Fruit fly (Drosophila melanogaster): ENCODE data around the gene CG9525.

The CG9525 gene

dm6 chr2L:8974506-8974905 is 12.4 kb upstream of the CG9525 start:
- TF ChIP-seq CG6689 (GFP tag; IDR thresholded peaks at IDR 0.05) = no peak
- TF ChIP-seq luna (GFP tag; optimal IDR thresholded peaks at IDR 0.05) = no peak
- no peak for TF ChIP-seq CG4707 (GFP tag; optimal IDR thresholded peaks at IDR 0.05)
- TF ChIP-seq ash1 (GFP tag; optimal IDR thresholded peaks at IDR 0.05) = no peak
- TF ChIP-seq knrl (GFP tag; IDR thresholded peaks at IDR 0.05; ENCODE audit: partially characterized antibody) = no peak
- TF ChIP-seq CG9932 (GFP tag; IDR thresholded peaks at IDR 0.05) = no peak
- no peak for TF ChIP-seq CG1233 (GFP tag; optimal IDR thresholded peaks at IDR 0.05)
- no peak for TF ChIP-seq CG14050 (GFP tag; IDR thresholded peaks at IDR 0.05)
- TF ChIP-seq CG11398 (GFP tag; optimal IDR thresholded peaks at IDR 0.05) = no peak
- no peak for TF ChIP-seq CG15514 (GFP tag; optimal IDR thresholded peaks at IDR 0.05)
- no peak for TF ChIP-seq CG10565 (GFP tag; optimal IDR thresholded peaks at IDR 0.05)
- no peak for TF ChIP-seq CG12219 (GFP tag; optimal IDR thresholded peaks at IDR 0.05)
- no peak for TF ChIP-seq gfzf (GFP tag; optimal IDR thresholded peaks at IDR 0.05)
- TF ChIP-seq zen (tag; optimal IDR thresholded peaks at IDR 0.05) = no peak
- TF ChIP-seq sug (tag; optimal IDR thresholded peaks at IDR 0.05) = peak; percentile 2
- peak; percentile 93 for TF ChIP-seq CG2199 (GFP tag; IDR thresholded peaks at IDR 0.05)
- peak; percentile 5 for TF ChIP-seq CG15601 (tag; optimal IDR thresholded peaks at IDR 0.05)
- TF ChIP-seq HLH4C (GFP tag; IDR thresholded peaks at IDR 0.05; ENCODE audit: partially characterized antibody) = no peak

- TF ChIP-seq CG8290 (GFP tag; optimal IDR thresholded peaks at IDR 0.05) (peak; percentile 70), CG8290 (tag; optimal IDR thresholded peaks at IDR 0.05) (peak in 1 of 2 experiments; percentile 38), her (GFP tag; optimal IDR thresholded peaks at IDR 0.05) (no peak), pb (GFP tag; optimal IDR thresholded peaks at IDR 0.05) (no peak), Deaf1 (tag; optimal IDR thresholded peaks at IDR 0.05) (no peak), CG10274 (GFP tag; optimal IDR thresholded peaks at IDR 0.05) (no peak), CG17612 (GFP tag; IDR thresholded peaks at IDR 0.05) (peak; percentile 100), CG1529 (GFP tag; optimal IDR thresholded peaks at IDR 0.05) (no peak), CG18764 (GFP tag; optimal IDR thresholded peaks at IDR 0.05) (no peak), vvl (GFP tag; IDR thresholded peaks at IDR 0.05) (no peak)
These were observed 10.8 kb upstream of the CG9525 start for dm6 chr2L:8972905-8973304.

- peak; percentile 45 for TF ChIP-seq Deaf1 (tag; optimal IDR thresholded peaks at IDR 0.05)
- no peak for TF ChIP-seq CG2678 (tag; optimal IDR thresholded peaks at IDR 0.05)
These were observed 5.1 kb upstream of the CG9525 start, which contains the start of gene CG18088 for dm6 chr2L:8967235-8967634. CG18088 (plus strand) TSS chr2L:8967535.

- TF ChIP-seq pb (GFP tag; optimal IDR thresholded peaks at IDR 0.05) (no peak), CG2712 (tag; optimal IDR thresholded peaks at IDR 0.05) (no peak), Lhr (GFP tag; optimal IDR thresholded peaks at IDR 0.05) (no peak), CG2120 (GFP tag; optimal IDR thresholded peaks at IDR 0.05) (no peak), CG12236 (GFP tag; optimal IDR thresholded peaks at IDR 0.05) (no peak), NC2α (GFP tag; optimal IDR thresholded peaks at IDR 0.05) (no peak), CG1792 (GFP tag; optimal IDR thresholded peaks at IDR 0.05) (no peak), Nf-YA (GFP tag; IDR thresholded peaks at IDR 0.05) (no peak), pita (GFP tag; optimal IDR thresholded peaks at IDR 0.05) (no peak), stc (GFP tag; IDR thresholded peaks at IDR 0.05) (no peak), z (GFP tag; IDR thresholded peaks at IDR 0.05) (no peak)
These were observed 2.5 kb upstream of the CG9525 start, which contains the start of gene CG32984 for dm6 chr2L:8964657-8965056. CG32984 (plus strand) TSS chr2L:8964957.

All from whole organism, embryonic.